Worm (Caenorhabditis elegans): Measurements from ENCODE around the gene ZC513.14.

Gene ZC513.14

ce11 chrV:8067800-8068199 is 32.0 kb upstream of the ZC513.14 start, which contains the start of gene str-140:
Gene str-140 (minus strand): TSS chrV:8067900.
- no peak for TF ChIP-seq sea-1 (GFP tag; conservative IDR thresholded peaks at IDR 0.05)
- no peak for TF ChIP-seq tbx-11 (GFP tag; IDR thresholded peaks at IDR 0.05)
- TF ChIP-seq B0310.2 (tag; optimal IDR thresholded peaks at IDR 0.05): no peak
- TF ChIP-seq flt-1 (GFP tag; IDR thresholded peaks at IDR 0.05): no peak
- TF ChIP-seq hmbx-1 (tag; optimal IDR thresholded peaks at IDR 0.05): no peak
- TF ChIP-seq F13C5.2 (tag; optimal IDR thresholded peaks at IDR 0.05): no peak
- TF ChIP-seq ceh-13 (GFP tag; optimal IDR thresholded peaks at IDR 0.05): no peak
- TF ChIP-seq ama-1 (optimal IDR thresholded peaks at IDR 0.05): no peak
- TF ChIP-seq hmg-4 (GFP tag; optimal IDR thresholded peaks at IDR 0.05): no peak
- TF ChIP-seq tra-4 (tag; optimal IDR thresholded peaks at IDR 0.05): no peak
- TF ChIP-seq pes-1 (GFP tag; IDR thresholded peaks at IDR 0.05): no peak
- TF ChIP-seq aly-1 (tag; optimal IDR thresholded peaks at IDR 0.05): no peak
- TF ChIP-seq ets-7 (tag; optimal IDR thresholded peaks at IDR 0.05): no peak
- no peak for TF ChIP-seq scrt-1 (GFP tag; IDR thresholded peaks at IDR 0.05)
- TF ChIP-seq tbx-37 (GFP tag; conservative IDR thresholded peaks at IDR 0.05): no peak
- TF ChIP-seq hnd-1 (tag; optimal IDR thresholded peaks at IDR 0.05): no peak

- no peak for TF ChIP-seq hnd-1 (tag; optimal IDR thresholded peaks at IDR 0.05)
- no peak for TF ChIP-seq scrt-1 (GFP tag; IDR thresholded peaks at IDR 0.05)
- no peak for TF ChIP-seq hmbx-1 (tag; optimal IDR thresholded peaks at IDR 0.05)
- no peak for TF ChIP-seq tbx-11 (GFP tag; IDR thresholded peaks at IDR 0.05)
Measured at ce11 chrV:8062074-8062473, 26.2 kb upstream of the ZC513.14 start, which contains the start of gene str-139. Gene str-139 (minus strand): TSS chrV:8062174.

ce11 chrV:8058359-8058758 is 22.5 kb upstream of the ZC513.14 start, which contains the start of gene str-138:
Gene str-138 (plus strand): TSS chrV:8058659.
- TF ChIP-seq hmbx-1 (tag; optimal IDR thresholded peaks at IDR 0.05) (no peak), ceh-13 (GFP tag; optimal IDR thresholded peaks at IDR 0.05) (no peak), scrt-1 (GFP tag; IDR thresholded peaks at IDR 0.05) (no peak), tra-4 (tag; optimal IDR thresholded peaks at IDR 0.05) (no peak), F13C5.2 (tag; optimal IDR thresholded peaks at IDR 0.05) (no peak), flt-1 (GFP tag; IDR thresholded peaks at IDR 0.05) (no peak), hmg-4 (GFP tag; optimal IDR thresholded peaks at IDR 0.05) (no peak), sea-1 (GFP tag; conservative IDR thresholded peaks at IDR 0.05) (no peak), ama-1 (optimal IDR thresholded peaks at IDR 0.05) (no peak)

ce11 chrV:8055170-8055569 is 19.3 kb upstream of the ZC513.14 start:
- no peak for TF ChIP-seq sea-1 (GFP tag; conservative IDR thresholded peaks at IDR 0.05)
- TF ChIP-seq hmbx-1 (tag; optimal IDR thresholded peaks at IDR 0.05): no peak
- TF ChIP-seq aly-1 (tag; optimal IDR thresholded peaks at IDR 0.05): no peak
- no peak for TF ChIP-seq flt-1 (GFP tag; IDR thresholded peaks at IDR 0.05)
- TF ChIP-seq ets-7 (tag; optimal IDR thresholded peaks at IDR 0.05): no peak
- TF ChIP-seq hnd-1 (tag; optimal IDR thresholded peaks at IDR 0.05): no peak
- TF ChIP-seq tbx-37 (GFP tag; conservative IDR thresholded peaks at IDR 0.05): no peak
- TF ChIP-seq scrt-1 (GFP tag; IDR thresholded peaks at IDR 0.05): no peak
- TF ChIP-seq pes-1 (GFP tag; IDR thresholded peaks at IDR 0.05): no peak
- no peak for TF ChIP-seq tbx-11 (GFP tag; IDR thresholded peaks at IDR 0.05)
- no peak for TF ChIP-seq ceh-13 (GFP tag; optimal IDR thresholded peaks at IDR 0.05)
- TF ChIP-seq B0310.2 (tag; optimal IDR thresholded peaks at IDR 0.05): no peak
- TF ChIP-seq tra-4 (tag; optimal IDR thresholded peaks at IDR 0.05): no peak
- no peak for TF ChIP-seq hmg-4 (GFP tag; optimal IDR thresholded peaks at IDR 0.05)
- no peak for TF ChIP-seq ama-1 (optimal IDR thresholded peaks at IDR 0.05)
- no peak for TF ChIP-seq ceh-36 (tag; optimal IDR thresholded peaks at IDR 0.05)
- TF ChIP-seq F13C5.2 (tag; optimal IDR thresholded peaks at IDR 0.05): no peak

ce11 chrV:8054130-8054529 is 18.3 kb upstream of the ZC513.14 start, which contains the start of gene ZC513.2:
Gene ZC513.2 (plus strand): TSS chrV:8054430.
- no peak for TF ChIP-seq tra-4 (tag; optimal IDR thresholded peaks at IDR 0.05)

ce11 chrV:8051851-8052250 is 16.0 kb upstream of the ZC513.14 start, which contains the start of gene sth-1:
Gene sth-1 (plus strand): TSS chrV:8052151.
- TF ChIP-seq flt-1 (GFP tag; IDR thresholded peaks at IDR 0.05): no peak
- no peak for TF ChIP-seq ceh-13 (GFP tag; optimal IDR thresholded peaks at IDR 0.05)
- no peak for TF ChIP-seq ets-7 (tag; optimal IDR thresholded peaks at IDR 0.05)
- TF ChIP-seq F13C5.2 (tag; optimal IDR thresholded peaks at IDR 0.05): no peak
- TF ChIP-seq hmbx-1 (tag; optimal IDR thresholded peaks at IDR 0.05): no peak
- no peak for TF ChIP-seq tra-4 (tag; optimal IDR thresholded peaks at IDR 0.05)
- TF ChIP-seq hmg-4 (GFP tag; optimal IDR thresholded peaks at IDR 0.05): no peak
- TF ChIP-seq B0310.2 (tag; optimal IDR thresholded peaks at IDR 0.05): no peak
- no peak for TF ChIP-seq aly-1 (tag; optimal IDR thresholded peaks at IDR 0.05)
- no peak for TF ChIP-seq scrt-1 (GFP tag; IDR thresholded peaks at IDR 0.05)
- no peak for TF ChIP-seq ama-1 (optimal IDR thresholded peaks at IDR 0.05)
- no peak for TF ChIP-seq hnd-1 (tag; optimal IDR thresholded peaks at IDR 0.05)
- TF ChIP-seq tbx-37 (GFP tag; conservative IDR thresholded peaks at IDR 0.05): no peak

- no peak for TF ChIP-seq B0310.2 (tag; optimal IDR thresholded peaks at IDR 0.05)
- TF ChIP-seq ets-7 (tag; optimal IDR thresholded peaks at IDR 0.05): no peak
- no peak for TF ChIP-seq scrt-1 (GFP tag; IDR thresholded peaks at IDR 0.05)
- TF ChIP-seq ceh-36 (tag; optimal IDR thresholded peaks at IDR 0.05): no peak
- TF ChIP-seq hmg-4 (GFP tag; optimal IDR thresholded peaks at IDR 0.05): no peak
- no peak for TF ChIP-seq F13C5.2 (tag; optimal IDR thresholded peaks at IDR 0.05)
- no peak for TF ChIP-seq ceh-13 (GFP tag; optimal IDR thresholded peaks at IDR 0.05)
- TF ChIP-seq hnd-1 (tag; optimal IDR thresholded peaks at IDR 0.05): no peak
- no peak for TF ChIP-seq hmbx-1 (tag; optimal IDR thresholded peaks at IDR 0.05)
- no peak for TF ChIP-seq tbx-37 (GFP tag; conservative IDR thresholded peaks at IDR 0.05)
- TF ChIP-seq pes-1 (GFP tag; IDR thresholded peaks at IDR 0.05): no peak
- TF ChIP-seq tbx-11 (GFP tag; IDR thresholded peaks at IDR 0.05): no peak
- TF ChIP-seq aly-1 (tag; optimal IDR thresholded peaks at IDR 0.05): no peak
- no peak for TF ChIP-seq tra-4 (tag; optimal IDR thresholded peaks at IDR 0.05)
Measured at ce11 chrV:8050811-8051210, 15.0 kb upstream of the ZC513.14 start, which contains the start of gene col-43. Gene col-43 (minus strand): TSS chrV:8050911.

Measured in whole organism, early embryonic.